Worm (Caenorhabditis elegans) whole organism, young adult: ENCODE data around the gene copb-2.
A peak's percentile ranks its signal among the peaks of the same experiment; 100 is the strongest.

Experiments
- B0035.1 ChIP-seq: sonication (generic microtip); optimal IDR thresholded peaks from 2 replicates; lab custom pipeline; 2016; ENCODE audit warnings: missing genetic modification characterization, mild to moderate bottlenecking, missing compliant biosample characterization, missing genotype, missing genetic modification reagents
- C17E4.6 ChIP-seq: fragments of 200-800 bp; sonication (Bioruptor generic); IDR thresholded peaks from 2 replicates; pipeline ENCODE4 v1.3.6; 2022; ENCODE audit warnings: missing genetic modification reagents, missing genetic modification characterization, missing compliant biosample characterization
- F10E7.11 ChIP-seq: sonication (generic microtip); optimal IDR thresholded peaks from 2 replicates; lab custom pipeline; 2017; ENCODE audit warnings: mild to moderate bottlenecking, missing genetic modification characterization, moderate library complexity, missing compliant biosample characterization
- F49E8.2 ChIP-seq: sonication (generic microtip); optimal IDR thresholded peaks from 3 replicates; lab custom pipeline; 2017; ENCODE audit warnings: missing genetic modification characterization, mild to moderate bottlenecking, missing compliant biosample characterization, antibody characterized with exemption, moderate library complexity; ENCODE audit not compliant: insufficient read depth
- F52B5.7 ChIP-seq: sonication (generic microtip); optimal IDR thresholded peaks from 2 replicates; lab custom pipeline; 2016; ENCODE audit warnings: mild to moderate bottlenecking, missing genetic modification characterization, missing compliant biosample characterization
- F57A8.1 ChIP-seq: fragments of 200-800 bp; sonication (Bioruptor generic); optimal IDR thresholded peaks from 2 replicates; lab custom pipeline; 2018; ENCODE audit warnings: mild to moderate bottlenecking, missing genetic modification characterization, moderate library complexity, missing compliant biosample characterization
- F57C9.4 ChIP-seq: sonication (generic microtip); optimal IDR thresholded peaks from 2 replicates; lab custom pipeline; 2017; ENCODE audit warnings: mild to moderate bottlenecking, missing genetic modification characterization, missing compliant biosample characterization
- K12H6.12 ChIP-seq: fragments of 200-800 bp; sonication (Bioruptor generic); optimal IDR thresholded peaks from 2 replicates; lab custom pipeline; 2018; ENCODE audit warnings: mild to moderate bottlenecking, missing genetic modification characterization, missing compliant biosample characterization
- Y56A3A.18 ChIP-seq: fragments of 200-800 bp; sonication (Bioruptor generic); IDR thresholded peaks from 2 replicates; pipeline ENCODE4 v1.3.6; 2022; ENCODE audit warnings: missing genetic modification reagents, missing genetic modification characterization, missing compliant biosample characterization
- ZK185.1 ChIP-seq: sonication (generic microtip); optimal IDR thresholded peaks from 2 replicates; lab custom pipeline; 2016; ENCODE audit warnings: mild to moderate bottlenecking, missing genetic modification characterization, missing compliant biosample characterization; ENCODE audit not compliant: poor library complexity, severe bottlenecking
- atf-7 ChIP-seq: sonication (generic microtip); optimal IDR thresholded peaks from 2 replicates; lab custom pipeline; 2017; ENCODE audit warnings: mild to moderate bottlenecking, missing genetic modification characterization, missing compliant biosample characterization
- attf-5 ChIP-seq: fragments of 200-800 bp; sonication (Bioruptor generic); optimal IDR thresholded peaks from 2 replicates; lab custom pipeline; 2018; ENCODE audit warnings: mild to moderate bottlenecking, missing genetic modification characterization, missing compliant biosample characterization
- bed-1 ChIP-seq: fragments of 200-800 bp; sonication (Bioruptor generic); IDR thresholded peaks from 2 replicates; pipeline ENCODE4 v1.3.6; 2022; ENCODE audit warnings: missing genetic modification reagents, missing genetic modification characterization, missing compliant biosample characterization
- bed-2 ChIP-seq: fragments of 200-800 bp; sonication (Bioruptor generic); IDR thresholded peaks from 2 replicates; pipeline ENCODE4 v1.3.6; 2022; ENCODE audit warnings: missing genetic modification reagents, missing genetic modification characterization, missing compliant biosample characterization
- ceh-40 ChIP-seq: fragments of 200-800 bp; sonication (Bioruptor generic); IDR thresholded peaks from 2 replicates; pipeline ENCODE4 v1.3.6; 2022; ENCODE audit warnings: missing genetic modification characterization, missing compliant biosample characterization
- die-1 ChIP-seq: sonication (generic microtip); optimal IDR thresholded peaks from 2 replicates; lab custom pipeline; 2016; ENCODE audit warnings: missing genotype, mild to moderate bottlenecking, missing genetic modification characterization, missing compliant biosample characterization
- dox-1 ChIP-seq: fragments of 200-800 bp; sonication (Bioruptor generic); IDR thresholded peaks from 2 replicates; pipeline ENCODE4 v1.3.6; 2022; ENCODE audit warnings: missing genetic modification reagents, missing genetic modification characterization, missing compliant biosample characterization
- egl-18 ChIP-seq: fragments of 200-800 bp; sonication (Bioruptor generic); IDR thresholded peaks from 2 replicates; pipeline ENCODE4 v1.3.6; 2022; ENCODE audit warnings: missing genetic modification reagents, missing genetic modification characterization, missing compliant biosample characterization
- egl-44 ChIP-seq: fragments of 200-800 bp; sonication (Bioruptor generic); IDR thresholded peaks from 2 replicates; pipeline ENCODE4 v1.3.6; 2022; ENCODE audit warnings: missing genetic modification reagents, missing genetic modification characterization, missing compliant biosample characterization
- ekl-4 ChIP-seq: fragments of 200-800 bp; sonication (Bioruptor generic); IDR thresholded peaks from 2 replicates; pipeline ENCODE4 v1.3.6; 2022; ENCODE audit warnings: missing genetic modification reagents, missing genetic modification characterization, missing compliant biosample characterization
- him-1 ChIP-seq: sonication (generic microtip); optimal IDR thresholded peaks from 2 replicates; lab custom pipeline; 2016; ENCODE audit warnings: missing genotype, missing genetic modification reagents, missing genetic modification characterization, missing compliant biosample characterization
- hmg-20 ChIP-seq: fragments of 200-800 bp; sonication (Bioruptor generic); IDR thresholded peaks from 2 replicates; pipeline ENCODE4 v1.3.6; 2022; ENCODE audit warnings: missing genetic modification reagents, missing genetic modification characterization, missing compliant biosample characterization
- hsf-1 ChIP-seq: fragments of 200-800 bp; sonication (Bioruptor generic); IDR thresholded peaks from 2 replicates; pipeline ENCODE4 v1.3.6; 2022; ENCODE audit warnings: missing genetic modification reagents, missing genetic modification characterization, missing compliant biosample characterization
- lsl-1 ChIP-seq: fragments of 200-800 bp; sonication (Bioruptor generic); optimal IDR thresholded peaks from 2 replicates; lab custom pipeline; 2018; ENCODE audit warnings: mild to moderate bottlenecking, missing genetic modification characterization, moderate library complexity, missing compliant biosample characterization
- madf-3 ChIP-seq: fragments of 200-800 bp; sonication (Bioruptor generic); IDR thresholded peaks from 2 replicates; pipeline ENCODE4 v1.3.6; 2022; ENCODE audit warnings: missing genetic modification reagents, missing genetic modification characterization, missing compliant biosample characterization
- madf-8 ChIP-seq: fragments of 200-800 bp; sonication (Bioruptor generic); conservative IDR thresholded peaks from 2 replicates; pipeline ENCODE4 v1.3.6; 2022; ENCODE audit warnings: missing genetic modification reagents, missing genetic modification characterization, missing compliant biosample characterization
- mes-4 ChIP-seq: sonication (generic microtip); optimal IDR thresholded peaks from 2 replicates; lab custom pipeline; 2016; ENCODE audit warnings: missing genotype, missing genetic modification characterization, missing compliant biosample characterization
- nfya-2 ChIP-seq: fragments of 200-800 bp; sonication (Bioruptor generic); IDR thresholded peaks from 2 replicates; pipeline ENCODE4 v1.3.6; 2022; ENCODE audit warnings: missing genetic modification reagents, missing genetic modification characterization, missing compliant biosample characterization
- nhr-27 ChIP-seq: fragments of 200-800 bp; sonication (Bioruptor generic); optimal IDR thresholded peaks from 2 replicates; lab custom pipeline; 2018; ENCODE audit warnings: mild to moderate bottlenecking, missing genetic modification characterization, moderate library complexity, missing compliant biosample characterization
- pbrm-1 ChIP-seq: fragments of 200-800 bp; sonication (Bioruptor generic); IDR thresholded peaks from 2 replicates; pipeline ENCODE4 v1.3.6; 2022; ENCODE audit warnings: missing genetic modification reagents, missing genetic modification characterization, missing compliant biosample characterization
- pha-4 ChIP-seq: fragments of 150-350 bp; sonication (generic microtip); optimal IDR thresholded peaks from 2 replicates; lab custom pipeline; 2014; ENCODE audit warnings: missing biosample characterization, missing genetic modification reagents, missing genetic modification characterization
- sdz-38 ChIP-seq: sonication (generic microtip); optimal IDR thresholded peaks from 2 replicates; lab custom pipeline; 2016; ENCODE audit warnings: missing genotype, missing genetic modification characterization, missing compliant biosample characterization
- sea-2 ChIP-seq: fragments of 200-800 bp; sonication (Bioruptor generic); IDR thresholded peaks from 2 replicates; pipeline ENCODE4 v1.3.6; 2022; ENCODE audit warnings: missing genetic modification characterization, missing compliant biosample characterization
- unc-130 ChIP-seq: sonication (generic microtip); optimal IDR thresholded peaks from 2 replicates; lab custom pipeline; 2016; ENCODE audit warnings: missing genetic modification reagents, missing genetic modification characterization, missing compliant biosample characterization
- ztf-3 ChIP-seq: fragments of 200-800 bp; sonication (Bioruptor generic); optimal IDR thresholded peaks from 2 replicates; lab custom pipeline; 2018; ENCODE audit warnings: mild to moderate bottlenecking, missing genetic modification characterization, missing compliant biosample characterization

The copb-2 gene

DNA sequence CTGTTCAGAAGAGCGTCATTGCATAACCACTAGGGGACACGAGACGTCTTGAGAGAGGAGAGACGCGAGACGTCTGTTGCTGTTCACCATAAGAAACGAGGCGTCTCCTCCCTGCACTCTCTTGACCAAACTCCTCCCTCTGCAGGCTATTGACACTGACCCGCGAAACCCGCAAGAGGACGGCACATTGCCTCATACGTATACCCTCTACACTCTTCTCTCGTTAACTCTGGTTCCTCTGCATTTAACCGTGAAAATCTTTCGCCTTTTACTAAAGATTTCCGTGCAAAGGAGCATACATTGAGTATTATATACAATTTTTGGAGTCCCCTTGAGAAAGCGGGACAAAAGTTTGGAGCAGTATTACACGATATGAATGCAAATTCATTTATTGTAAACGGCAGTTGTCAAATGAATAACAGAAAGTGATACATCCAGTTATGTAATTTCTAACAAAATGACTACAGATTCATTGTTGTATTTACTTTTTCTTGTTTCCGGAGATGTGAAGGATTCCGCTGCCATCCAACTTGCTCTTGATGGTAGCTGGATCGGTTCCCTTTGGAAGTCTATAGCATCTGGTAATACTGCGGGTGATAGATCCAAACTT lies 15.0 kb upstream of the copb-2 start (continued):
- peak; percentile 73 for TF ChIP-seq die-1 (tag; lab: Kevin White, UChicago)
- TF ChIP-seq mes-4 (tag; lab: Kevin White, UChicago) = no peak
- no peak for TF ChIP-seq sea-2
- peak; percentile 81 for TF ChIP-seq egl-44 (GFP tag; lab: Robert Waterston, UW)
- peak; percentile 84 for TF ChIP-seq attf-5 (GFP tag; lab: Kevin White, UChicago)
- TF ChIP-seq ekl-4 (GFP tag; lab: Robert Waterston, UW) = peak; percentile 91
- peak; percentile 57; the same call in 1 of the 2 replicates for TF ChIP-seq hsf-1 (GFP tag; lab: Robert Waterston, UW)
- no peak for TF ChIP-seq F10E7.11
- peak; percentile 74 for TF ChIP-seq hmg-20
- peak; percentile 49 for TF ChIP-seq madf-8 (GFP tag; lab: Robert Waterston, UW)
- TF ChIP-seq nfya-2 (GFP tag; lab: Robert Waterston, UW) = 0 out of 2 replicates have a peak, but pooled peaks have one; percentile 66
- peak; percentile 81 for TF ChIP-seq him-1
- TF ChIP-seq bed-1 (GFP tag; lab: Robert Waterston, UW) = no peak
- peak; percentile 95 for TF ChIP-seq pbrm-1
- TF ChIP-seq B0035.1 (tag; lab: Kevin White, UChicago) = peak; percentile 58

DNA sequence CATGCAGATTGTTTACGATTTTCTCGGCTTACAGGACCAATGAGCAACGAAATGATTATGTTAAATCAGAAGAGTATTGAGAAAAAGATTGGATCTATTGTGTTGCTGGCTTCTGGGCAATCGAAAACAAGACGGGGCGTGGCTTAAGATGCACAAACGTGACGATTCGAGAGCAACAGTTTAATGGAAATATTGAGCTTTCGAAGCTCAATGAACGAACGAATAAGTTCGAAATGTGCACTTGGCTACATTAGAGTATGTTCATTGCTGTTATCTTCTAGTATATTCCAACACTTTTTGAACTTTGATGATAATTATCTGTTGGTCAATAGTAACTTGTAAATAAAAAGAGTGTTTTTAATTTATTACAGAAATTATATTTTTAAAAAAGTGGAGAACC lies 14.1 kb upstream of the copb-2 start, which contains the start of gene hsp-12.3:
TSS of gene hsp-12.3 (minus strand) at position 101 of the 400 bp plus-strand sequence.
- TF ChIP-seq F49E8.2 (tag; lab: Kevin White, UChicago) (no peak), F57A8.1 (GFP tag; lab: Kevin White, UChicago) (no peak), ZK185.1 (no peak), mes-4 (tag; lab: Kevin White, UChicago) (no peak), lsl-1 (no peak), dox-1 (GFP tag; lab: Robert Waterston, UW) (no peak), nhr-27 (tag; lab: Kevin White, UChicago) (no peak), sdz-38 (tag; lab: Kevin White, UChicago) (no peak), C17E4.6 (GFP tag; lab: Robert Waterston, UW) (no peak), atf-7 (no peak), egl-18 (GFP tag; lab: Robert Waterston, UW) (no peak), attf-5 (GFP tag; lab: Kevin White, UChicago) (no peak), nfya-2 (GFP tag; lab: Robert Waterston, UW) (no peak), bed-2 (no peak), ceh-40 (GFP tag; lab: Robert Waterston, UW) (no peak)

DNA sequence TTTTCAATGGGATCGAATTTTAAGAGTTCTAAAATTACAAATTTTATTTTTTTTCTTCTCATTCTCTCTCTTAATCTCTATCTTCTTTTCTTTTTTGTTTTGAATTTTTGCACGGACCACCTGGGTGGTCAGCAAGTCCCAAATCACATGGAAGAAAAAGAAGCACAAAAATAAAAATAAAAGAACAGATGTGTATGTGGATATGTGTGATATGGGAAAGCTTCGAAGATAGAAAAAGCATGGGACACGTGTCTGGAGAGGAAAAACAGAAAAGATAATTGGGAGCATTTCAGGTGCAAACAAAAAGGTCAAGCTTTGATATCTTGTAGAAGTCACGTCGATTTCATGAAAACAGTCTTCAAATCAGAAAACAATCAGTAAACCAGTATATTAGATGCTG lies 12.3 kb upstream of the copb-2 start, which contains the start of gene hsp-12.6:
TSS of gene hsp-12.6 (minus strand) at position 20 of the 400 bp plus-strand sequence.
- no peak for TF ChIP-seq F52B5.7 (tag; lab: Kevin White, UChicago)
- TF ChIP-seq K12H6.12 = peak; percentile 2

- no peak for TF ChIP-seq madf-3 (GFP tag; lab: Robert Waterston, UW)
Observed at ce11 chrIV:9450375-9450774, 9.2 kb upstream of the copb-2 start, which contains the start of gene cpin-1. Gene cpin-1, plus strand, starts transcription at chrIV:9450675.

DNA sequence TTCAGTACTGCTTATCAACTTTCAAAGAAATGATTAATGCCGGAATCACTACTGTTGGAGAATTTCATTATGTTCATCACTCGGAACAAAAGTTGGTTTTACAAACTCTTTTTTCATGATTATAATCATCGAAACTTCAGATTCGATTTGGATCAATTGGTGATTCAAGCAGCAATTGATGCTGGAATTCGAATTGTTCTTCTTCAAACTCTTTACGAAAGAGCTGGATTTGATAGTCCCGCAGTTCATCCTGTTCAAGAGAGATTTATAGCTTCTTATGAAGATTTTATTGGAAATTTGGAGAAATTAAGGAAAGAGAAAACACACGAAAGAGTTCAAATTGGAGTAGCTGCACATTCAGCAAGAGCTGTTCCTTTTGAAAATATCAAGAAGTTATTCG lies 7.7 kb upstream of the copb-2 start:
- TF ChIP-seq Y56A3A.18 (no peak), unc-130 (GFP tag; lab: Kevin White, UChicago) (no peak), pha-4 (tag; lab: Kevin White, UChicago) (no peak), ztf-3 (GFP tag; lab: Kevin White, UChicago) (no peak), atf-7 (no peak), F57C9.4 (tag; lab: Kevin White, UChicago) (no peak)
